Fruit fly (Drosophila melanogaster): Measurements from ENCODE around the gene Prosbeta7.
A peak's percentile ranks its signal among the peaks of the same experiment; 100 is the strongest.

Gene Prosbeta7

dm6 chr3R:5350393-5350972 lies 7.7 kb downstream of the Prosbeta7 start, which contains the start of gene mtd (continued):
- TF ChIP-seq CG34376 (GFP tag; optimal IDR thresholded peaks at IDR 0.05) (no peak), row (GFP tag; IDR thresholded peaks at IDR 0.05) (peak; percentile 56), Deaf1 (tag; optimal IDR thresholded peaks at IDR 0.05) (peak; percentile 80), Spps (tag; optimal IDR thresholded peaks at IDR 0.05) (no peak), tin (GFP tag; optimal IDR thresholded peaks at IDR 0.05) (no peak), CG8290 (GFP tag; optimal IDR thresholded peaks at IDR 0.05) (no peak), CG8290 (tag; optimal IDR thresholded peaks at IDR 0.05) (peak in 1 of 2 experiments; percentile 5), bigmax (GFP tag; optimal IDR thresholded peaks at IDR 0.05) (no peak), lov (optimal IDR thresholded peaks at IDR 0.05) (no peak), lov (GFP tag; IDR thresholded peaks at IDR 0.05) (no peak), Dbx (GFP tag; IDR thresholded peaks at IDR 0.05) (0 out of 3 replicates have a peak, but pooled peaks have one; percentile 35), sr (GFP tag; IDR thresholded peaks at IDR 0.05) (peak; percentile 47; the same call in 1 of the 3 replicates)

- TF ChIP-seq prd (optimal IDR thresholded peaks at IDR 0.05) = no peak
- TF ChIP-seq prd (GFP tag; IDR thresholded peaks at IDR 0.05) = no peak
- peak; percentile 60 for TF ChIP-seq ewg (GFP tag; optimal IDR thresholded peaks at IDR 0.05)
- TF ChIP-seq CG14014 (GFP tag; IDR thresholded peaks at IDR 0.05) = no peak
- no peak for TF ChIP-seq pita (GFP tag; optimal IDR thresholded peaks at IDR 0.05)
- TF ChIP-seq CG4730 (GFP tag; IDR thresholded peaks at IDR 0.05) = no peak
- peak; percentile 13 for TF ChIP-seq ERR (GFP tag; optimal IDR thresholded peaks at IDR 0.05)
- no peak for TF ChIP-seq CHES-1-like (GFP tag; optimal IDR thresholded peaks at IDR 0.05)
- peak in 1 of 2 experiments; percentile 33 for TF ChIP-seq crp (GFP tag; optimal IDR thresholded peaks at IDR 0.05)
- TF ChIP-seq Gsc (GFP tag; IDR thresholded peaks at IDR 0.05) = no peak
- peak; percentile 62 for TF ChIP-seq ftz-f1 (GFP tag; optimal IDR thresholded peaks at IDR 0.05)
- TF ChIP-seq Pdp1 (GFP tag; optimal IDR thresholded peaks at IDR 0.05) = no peak
- TF ChIP-seq trh (GFP tag; optimal IDR thresholded peaks at IDR 0.05) = no peak
- TF ChIP-seq CG32767 (GFP tag; IDR thresholded peaks at IDR 0.05) = no peak
- TF ChIP-seq Trl (optimal IDR thresholded peaks at IDR 0.05) = peak; percentile 24 to 45
- no peak for TF ChIP-seq Trl (GFP tag; optimal IDR thresholded peaks at IDR 0.05)
- TF ChIP-seq aop (GFP tag; IDR thresholded peaks at IDR 0.05) = no peak
- peak; percentile 15 for TF ChIP-seq Deaf1 (tag; optimal IDR thresholded peaks at IDR 0.05)
- TF ChIP-seq ac (GFP tag; optimal IDR thresholded peaks at IDR 0.05) = no peak
- no peak for TF ChIP-seq chm (GFP tag; IDR thresholded peaks at IDR 0.05)
- TF ChIP-seq CG7786 (GFP tag; optimal IDR thresholded peaks at IDR 0.05) = no peak
- TF ChIP-seq CG6791 (GFP tag; IDR thresholded peaks at IDR 0.05; ENCODE audit: partially characterized antibody) = no peak
- TF ChIP-seq slou (GFP tag; optimal IDR thresholded peaks at IDR 0.05) = no peak
- no peak for TF ChIP-seq br (optimal IDR thresholded peaks at IDR 0.05)
- TF ChIP-seq Sox100B (GFP tag; optimal IDR thresholded peaks at IDR 0.05) = no peak
- no peak for TF ChIP-seq ttk (GFP tag; IDR thresholded peaks at IDR 0.05)
- no peak for TF ChIP-seq CG6683 (GFP tag; optimal IDR thresholded peaks at IDR 0.05)
- TF ChIP-seq inv (GFP tag; IDR thresholded peaks at IDR 0.05; ENCODE audit: partially characterized antibody) = no peak
- TF ChIP-seq CG10267 (tag; optimal IDR thresholded peaks at IDR 0.05) = no peak
- TF ChIP-seq salm (tag; optimal IDR thresholded peaks at IDR 0.05) = no peak
- TF ChIP-seq CG3407 (GFP tag; optimal IDR thresholded peaks at IDR 0.05) = no peak
- TF ChIP-seq CG2678 (tag; optimal IDR thresholded peaks at IDR 0.05) = no peak
- TF ChIP-seq bab2 (GFP tag; optimal IDR thresholded peaks at IDR 0.05) = no peak
- no peak for TF ChIP-seq Taf1 (GFP tag; IDR thresholded peaks at IDR 0.05)
- no peak for TF ChIP-seq danr (GFP tag; IDR thresholded peaks at IDR 0.05)
- no peak for TF ChIP-seq Ptx1 (GFP tag; IDR thresholded peaks at IDR 0.05)
- TF ChIP-seq gem (tag; optimal IDR thresholded peaks at IDR 0.05) = no peak
- no peak for TF ChIP-seq sob (GFP tag; IDR thresholded peaks at IDR 0.05)
- TF ChIP-seq chinmo (GFP tag; IDR thresholded peaks at IDR 0.05; ENCODE audit: partially characterized antibody) = no peak
- TF ChIP-seq CG12942 (GFP tag; optimal IDR thresholded peaks at IDR 0.05) = no peak
These were observed 11.3 kb downstream of the Prosbeta7 start for dm6 chr3R:5346707-5347323.
